Fruit fly (Drosophila melanogaster) whole organism, prepupa: Measurements from ENCODE around the gene uncNacbeta.

Experiments
- Blimp-1 ChIP-seq: fragments of 200-800 bp; sonication (Bioruptor generic); optimal IDR thresholded peaks from 3 replicates; lab custom pipeline; 2017; ENCODE audit warnings: missing biosample characterization, missing genetic modification characterization, mild to moderate bottlenecking, moderate library complexity, missing genetic modification reagents
- CG10669 ChIP-seq: fragments of 200-800 bp; sonication (Bioruptor generic); optimal IDR thresholded peaks from 3 replicates; lab custom pipeline; 2018; ENCODE audit warnings: missing biosample characterization, mild to moderate bottlenecking, missing genetic modification characterization, moderate library complexity
- CG11294 ChIP-seq: fragments of 200-800 bp; sonication (Bioruptor generic); IDR thresholded peaks from 2 replicates; pipeline ENCODE4 v1.3.6; 2022; ENCODE audit warnings: missing biosample characterization, missing genetic modification characterization
- CG11762 ChIP-seq: fragments of 200-800 bp; sonication (Bioruptor generic); optimal IDR thresholded peaks from 3 replicates; lab custom pipeline; 2016; ENCODE audit warnings: missing biosample characterization, missing genetic modification characterization; ENCODE audit not compliant: insufficient read depth
- CG11902 ChIP-seq: fragments of 200-800 bp; sonication (Bioruptor generic); optimal IDR thresholded peaks from 3 replicates; lab custom pipeline; 2016; ENCODE audit warnings: missing biosample characterization, missing genetic modification characterization
- CG15336 ChIP-seq: fragments of 200-800 bp; sonication (Bioruptor generic); IDR thresholded peaks from 2 replicates; pipeline ENCODE4 v1.3.6; 2022; ENCODE audit warnings: missing biosample characterization, missing genetic modification characterization
- CG3032 ChIP-seq: fragments of 200-800 bp; optimal IDR thresholded peaks from 2 replicates; lab custom pipeline; 2019; ENCODE audit warnings: missing biosample characterization, mild to moderate bottlenecking, missing genetic modification characterization, moderate library complexity
- CG34406 ChIP-seq: fragments of 200-800 bp; sonication (Bioruptor generic); optimal IDR thresholded peaks from 3 replicates; lab custom pipeline; 2016; ENCODE audit warnings: missing biosample characterization, missing genetic modification characterization
- CG4318 ChIP-seq: fragments of 200-800 bp; sonication (Bioruptor generic); optimal IDR thresholded peaks from 3 replicates; lab custom pipeline; 2017; ENCODE audit warnings: missing biosample characterization, mild to moderate bottlenecking, missing genetic modification characterization
- CG6163 ChIP-seq: fragments of 200-800 bp; sonication (Bioruptor generic); IDR thresholded peaks from 3 replicates; pipeline ENCODE4 v1.3.6; 2022; ENCODE audit warnings: missing biosample characterization, missing genetic modification characterization
- CG6276 ChIP-seq: fragments of 200-800 bp; sonication (Bioruptor generic); optimal IDR thresholded peaks from 2 replicates; lab custom pipeline; 2017; ENCODE audit warnings: missing biosample characterization, mild to moderate bottlenecking, missing genetic modification characterization
- CG6792 ChIP-seq: fragments of 200-800 bp; sonication (Bioruptor generic); optimal IDR thresholded peaks from 3 replicates; lab custom pipeline; 2016; ENCODE audit warnings: missing biosample characterization, missing genetic modification characterization
- CG6808 ChIP-seq: fragments of 200-800 bp; sonication (Bioruptor generic); optimal IDR thresholded peaks from 3 replicates; lab custom pipeline; 2017; ENCODE audit warnings: missing biosample characterization, missing genetic modification characterization, mild to moderate bottlenecking, moderate library complexity, missing genetic modification reagents
- CG6854 ChIP-seq: fragments of 200-800 bp; sonication (Bioruptor generic); optimal IDR thresholded peaks from 2 replicates; lab custom pipeline; 2017; ENCODE audit warnings: missing biosample characterization, mild to moderate bottlenecking, missing genetic modification characterization
- CG7368 ChIP-seq: fragments of 200-800 bp; sonication (Bioruptor generic); optimal IDR thresholded peaks from 3 replicates; lab custom pipeline; 2016; ENCODE audit warnings: missing biosample characterization, missing genetic modification characterization
- CG8119 ChIP-seq: fragments of 200-800 bp; sonication (Bioruptor generic); IDR thresholded peaks from 3 replicates; pipeline ENCODE4 v1.3.6; 2022; ENCODE audit warnings: missing biosample characterization, missing genetic modification characterization
- CG8632 ChIP-seq: fragments of 200-800 bp; sonication (Bioruptor generic); optimal IDR thresholded peaks from 3 replicates; lab custom pipeline; 2016; ENCODE audit warnings: missing biosample characterization, missing genetic modification characterization
- CG9139 ChIP-seq: fragments of 200-800 bp; sonication (Bioruptor generic); optimal IDR thresholded peaks from 3 replicates; lab custom pipeline; 2017; ENCODE audit warnings: missing biosample characterization, mild to moderate bottlenecking, missing genetic modification characterization
- Eip75B ChIP-seq: fragments of 200-800 bp; sonication (Bioruptor generic); optimal IDR thresholded peaks from 3 replicates; lab custom pipeline; 2016; ENCODE audit warnings: missing biosample characterization, missing genetic modification characterization
- Eip93F ChIP-seq: fragments of 200-800 bp; sonication (Bioruptor generic); optimal IDR thresholded peaks from 2 replicates; lab custom pipeline; 2016; ENCODE audit warnings: missing biosample characterization, mild to moderate bottlenecking, missing genetic modification characterization
- Ets21C ChIP-seq: fragments of 200-800 bp; sonication (Bioruptor generic); optimal IDR thresholded peaks from 3 replicates; lab custom pipeline; 2016; ENCODE audit warnings: missing biosample characterization, missing genetic modification characterization
- Ets96B ChIP-seq: fragments of 200-800 bp; optimal IDR thresholded peaks from 2 replicates; lab custom pipeline; 2019; ENCODE audit warnings: missing biosample characterization, mild to moderate bottlenecking, missing genetic modification characterization, moderate library complexity
- Gug ChIP-seq: fragments of 200-800 bp; sonication (Bioruptor generic); IDR thresholded peaks from 2 replicates; pipeline ENCODE4 v1.3.6; 2022; ENCODE audit warnings: missing biosample characterization, missing genetic modification characterization
- Hr38 ChIP-seq: sonication (Bioruptor generic); optimal IDR thresholded peaks from 2 replicates; lab custom pipeline; 2016; ENCODE audit warnings: missing biosample characterization, missing genetic modification characterization
- Hr39 ChIP-seq: fragments of 200-800 bp; sonication (Bioruptor generic); optimal IDR thresholded peaks from 2 replicates; lab custom pipeline; 2016; ENCODE audit warnings: missing biosample characterization, missing genetic modification characterization
- Hr4 ChIP-seq: fragments of 200-800 bp; sonication (Bioruptor generic); optimal IDR thresholded peaks from 3 replicates; lab custom pipeline; 2016; ENCODE audit warnings: missing biosample characterization, missing genetic modification characterization
- Lpt ChIP-seq: fragments of 200-800 bp; sonication (Bioruptor generic); optimal IDR thresholded peaks from 3 replicates; lab custom pipeline; 2016; ENCODE audit warnings: missing biosample characterization, missing genetic modification characterization
- Met ChIP-seq: fragments of 200-800 bp; sonication (Bioruptor generic); optimal IDR thresholded peaks from 3 replicates; lab custom pipeline; 2016; ENCODE audit warnings: missing biosample characterization, missing genetic modification characterization
- Sox102F ChIP-seq: fragments of 200-800 bp; sonication (Bioruptor generic); optimal IDR thresholded peaks from 2 replicates; lab custom pipeline; 2016; ENCODE audit warnings: missing biosample characterization, mild to moderate bottlenecking, missing genetic modification characterization
- Sox14 ChIP-seq: fragments of 200-800 bp; sonication (Bioruptor generic); optimal IDR thresholded peaks from 3 replicates; lab custom pipeline; 2016; ENCODE audit warnings: missing biosample characterization, missing genetic modification characterization
- Sox15 ChIP-seq: fragments of 200-800 bp; sonication (Bioruptor generic); optimal IDR thresholded peaks from 3 replicates; lab custom pipeline; 2016; ENCODE audit warnings: missing biosample characterization, missing genetic modification characterization
- achi ChIP-seq: fragments of 200-800 bp; sonication (Bioruptor generic); optimal IDR thresholded peaks from 3 replicates; lab custom pipeline; 2016; ENCODE audit warnings: missing biosample characterization, missing genetic modification characterization
- acj6 ChIP-seq: fragments of 200-800 bp; sonication (Bioruptor generic); optimal IDR thresholded peaks from 3 replicates; lab custom pipeline; 2016; ENCODE audit warnings: missing biosample characterization, missing genetic modification characterization
- cyc ChIP-seq: fragments of 200-800 bp; sonication (Bioruptor generic); optimal IDR thresholded peaks from 3 replicates; lab custom pipeline; 2016; ENCODE audit warnings: missing biosample characterization, missing genetic modification characterization
- dac ChIP-seq: fragments of 200-800 bp; sonication (Bioruptor generic); optimal IDR thresholded peaks from 2 replicates; lab custom pipeline; 2017; ENCODE audit warnings: missing biosample characterization, mild to moderate bottlenecking, missing genetic modification characterization
- dsx ChIP-seq: fragments of 200-800 bp; optimal IDR thresholded peaks from 3 replicates; lab custom pipeline; 2019; ENCODE audit warnings: missing biosample characterization, mild to moderate bottlenecking, missing genetic modification characterization, moderate library complexity; ENCODE audit not compliant: poor library complexity, severe bottlenecking
- esn ChIP-seq: fragments of 200-800 bp; sonication (Bioruptor generic); optimal IDR thresholded peaks from 2 replicates; lab custom pipeline; 2016; ENCODE audit warnings: missing biosample characterization, mild to moderate bottlenecking, missing genetic modification characterization, moderate library complexity
- fd59A ChIP-seq: fragments of 200-800 bp; sonication (Bioruptor generic); optimal IDR thresholded peaks from 2 replicates; lab custom pipeline; 2017; ENCODE audit warnings: missing biosample characterization, mild to moderate bottlenecking, missing genetic modification characterization, missing genetic modification reagents
- fd85E ChIP-seq: fragments of 200-800 bp; sonication (Bioruptor generic); optimal IDR thresholded peaks from 3 replicates; lab custom pipeline; 2016; ENCODE audit warnings: missing biosample characterization, missing genetic modification characterization
- fkh ChIP-seq: fragments of 200-800 bp; sonication (Bioruptor generic); optimal IDR thresholded peaks from 3 replicates; lab custom pipeline; 2017; ENCODE audit warnings: missing biosample characterization, mild to moderate bottlenecking, missing genetic modification characterization, moderate library complexity
- net ChIP-seq: fragments of 200-800 bp; sonication (Bioruptor generic); optimal IDR thresholded peaks from 3 replicates; lab custom pipeline; 2016; ENCODE audit warnings: missing biosample characterization, missing genetic modification characterization
- pdm3 ChIP-seq: fragments of 200-800 bp; sonication (Bioruptor generic); optimal IDR thresholded peaks from 3 replicates; lab custom pipeline; 2016; ENCODE audit warnings: missing biosample characterization, missing genetic modification characterization
- salr ChIP-seq, 2 experiments: fragments of 200-800 bp; sonication (Bioruptor generic); optimal IDR thresholded peaks; 3 replicates each; lab custom pipeline; 2016 to 2018; ENCODE audit warnings: missing biosample characterization in 2 of 2, missing genetic modification characterization in 2 of 2, mild to moderate bottlenecking in 1 of 2
- spab ChIP-seq: fragments of 200-800 bp; sonication (Bioruptor generic); optimal IDR thresholded peaks from 2 replicates; lab custom pipeline; 2017; ENCODE audit warnings: missing biosample characterization, mild to moderate bottlenecking, missing genetic modification characterization, missing genetic modification reagents
- ss ChIP-seq, 2 experiments: fragments of 200-800 bp; sonication (Bioruptor generic); optimal IDR thresholded peaks; 2 replicates in 1 of 2; 3 replicates in 1 of 2; lab custom pipeline; 2017 to 2018; ENCODE audit warnings: mild to moderate bottlenecking in 2 of 2, missing biosample characterization in 2 of 2, missing genetic modification characterization in 2 of 2, moderate library complexity in 1 of 2
- svp ChIP-seq: fragments of 200-800 bp; sonication (Bioruptor generic); peaks from one replicate; lab custom pipeline; 2016; ENCODE audit warnings: missing biosample characterization, missing genetic modification characterization

The uncNacbeta gene

DNA sequence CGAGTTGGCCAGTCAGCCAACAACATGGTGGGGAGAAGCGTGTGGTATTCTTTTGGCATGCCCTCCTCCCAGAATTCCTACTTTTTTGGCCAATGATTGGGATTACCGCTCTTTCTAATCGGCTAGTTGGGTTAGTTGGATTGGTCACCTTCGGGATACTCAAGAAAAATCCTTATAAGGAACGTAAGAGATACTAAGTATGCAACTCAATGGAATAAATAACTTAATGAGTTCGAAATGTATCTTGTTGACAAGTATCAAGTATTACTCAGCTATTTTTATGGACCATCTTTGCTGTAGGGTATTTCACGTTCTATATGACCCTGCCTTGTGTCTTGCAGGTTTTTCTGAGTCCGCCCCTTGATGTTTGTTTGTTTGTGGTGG is 36.7 kb downstream of the uncNacbeta start (continued):
- no peak for TF ChIP-seq CG6276 (GFP tag; lab: Kevin White, UChicago)
- TF ChIP-seq CG6854 (GFP tag; lab: Kevin White, UChicago), result no peak
- peak; percentile 23 for TF ChIP-seq Ets21C (GFP tag; lab: Kevin White, UChicago)
- TF ChIP-seq Sox102F (GFP tag; lab: Kevin White, UChicago), result no peak
- no peak for TF ChIP-seq CG8632 (GFP tag; lab: Kevin White, UChicago)
- 0 out of 2 replicates have a peak, but pooled peaks have one; percentile 11 for TF ChIP-seq CG15336
- no peak for TF ChIP-seq Eip75B (GFP tag; lab: Kevin White, UChicago)
- no peak for TF ChIP-seq CG6792 (GFP tag; lab: Kevin White, UChicago)
- no peak for TF ChIP-seq CG6808 (GFP tag; lab: Kevin White, UChicago)
- TF ChIP-seq CG9139 (GFP tag; lab: Kevin White, UChicago), result no peak
- TF ChIP-seq CG4318 (GFP tag; lab: Kevin White, UChicago), result no peak
- TF ChIP-seq fkh, result no peak
- TF ChIP-seq CG11294 (GFP tag; lab: Robert Waterston, UW), result no peak
- TF ChIP-seq, all 60 proteins: peak for 9

DNA sequence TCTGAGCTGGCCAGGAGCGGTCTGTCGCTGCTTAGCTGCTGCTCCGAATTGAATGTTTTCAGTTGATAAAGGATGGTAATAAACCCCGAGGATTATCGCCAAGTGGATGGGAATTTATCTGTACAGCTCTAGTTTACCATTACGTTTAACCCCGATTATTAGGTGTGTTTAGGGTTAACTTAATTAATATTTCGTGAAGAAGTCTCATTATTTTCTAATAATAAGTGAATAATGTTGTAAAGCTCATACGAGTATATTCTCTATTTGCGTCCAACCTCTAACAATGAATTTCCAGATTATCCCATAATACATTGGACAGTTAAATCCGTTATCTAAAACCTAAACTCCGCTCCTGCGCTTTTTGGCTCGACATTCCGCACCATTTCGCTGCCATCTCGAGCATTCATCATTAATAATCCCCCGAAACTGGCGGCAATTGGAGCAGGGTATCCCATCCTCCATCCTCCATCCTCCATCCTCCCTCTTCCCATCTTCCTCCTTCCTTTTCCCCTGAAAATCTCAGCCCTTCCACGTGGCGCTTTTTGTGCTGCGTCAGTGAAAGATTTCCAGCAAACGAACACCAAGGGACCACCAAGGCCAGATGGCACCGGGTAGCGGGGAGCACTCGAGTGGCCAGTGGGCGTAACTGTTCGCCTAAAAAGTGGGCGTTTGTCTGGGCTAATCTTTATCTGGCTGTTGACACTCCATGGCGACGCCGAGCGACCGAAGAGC is 37.3 kb downstream of the uncNacbeta start:
- TF ChIP-seq esn (peak; percentile 53), Eip93F (GFP tag; lab: Kevin White, UChicago) (no peak), Met (peak; percentile 53), pdm3 (GFP tag; lab: Kevin White, UChicago) (peak; percentile 18), svp (GFP tag; lab: Kevin White, UChicago) (peak; percentile 73), salr (GFP tag; optimal IDR thresholded peaks at IDR 0.05; lab: Kevin White, UChicago) (no peak), fkh (no peak), Hr4 (GFP tag; lab: Kevin White, UChicago) (no peak), CG11762 (GFP tag; lab: Kevin White, UChicago) (no peak), CG3032 (tag; lab: Kevin White, UChicago) (peak; percentile 29), Sox14 (GFP tag; lab: Kevin White, UChicago) (no peak), Sox102F (GFP tag; lab: Kevin White, UChicago) (peak; percentile 27), Sox15 (no peak), dac (GFP tag; lab: Kevin White, UChicago) (no peak), net (GFP tag; lab: Kevin White, UChicago) (no peak), CG10669 (GFP tag; lab: Kevin White, UChicago) (peak; percentile 15), Gug (GFP tag; lab: Robert Waterston, UW) (no peak), CG8632 (GFP tag; lab: Kevin White, UChicago) (no peak), Hr39 (GFP tag; lab: Kevin White, UChicago) (peak; percentile 10), ss (GFP tag; optimal IDR thresholded peaks at IDR 0.05; lab: Kevin White, UChicago) (peak in 1 of 2 experiments; percentile 27), CG11902 (GFP tag; lab: Kevin White, UChicago) (peak; percentile 37), fd59A (GFP tag; lab: Kevin White, UChicago) (peak; percentile 0), CG7368 (GFP tag; lab: Kevin White, UChicago) (no peak), CG4318 (GFP tag; lab: Kevin White, UChicago) (no peak), achi (GFP tag; lab: Kevin White, UChicago) (no peak), CG11294 (GFP tag; lab: Robert Waterston, UW) (no peak), CG34406 (GFP tag; lab: Kevin White, UChicago) (no peak), Hr38 (no peak), CG6854 (GFP tag; lab: Kevin White, UChicago) (no peak), fd85E (GFP tag; lab: Kevin White, UChicago) (no peak), Blimp-1 (GFP tag; lab: Kevin White, UChicago) (no peak), CG8119 (no peak), Eip75B (GFP tag; lab: Kevin White, UChicago) (no peak), acj6 (GFP tag; lab: Kevin White, UChicago) (peak; percentile 1), CG6276 (GFP tag; lab: Kevin White, UChicago) (no peak), Lpt (GFP tag; lab: Kevin White, UChicago) (no peak), CG6163 (GFP tag; lab: Robert Waterston, UW) (no peak), cyc (GFP tag; lab: Kevin White, UChicago) (peak; percentile 34), dsx (GFP tag; lab: Kevin White, UChicago) (no peak), spab (GFP tag; lab: Kevin White, UChicago) (no peak), CG9139 (GFP tag; lab: Kevin White, UChicago) (no peak), CG15336 (no peak), Ets96B (tag; lab: Kevin White, UChicago) (no peak), CG6808 (GFP tag; lab: Kevin White, UChicago) (peak; percentile 40), Ets21C (GFP tag; lab: Kevin White, UChicago) (peak; percentile 51)
